Fruit fly (Drosophila melanogaster): ENCODE results near the gene Sodh1.

The Sodh1 gene

dm6 chr3R:7085983-7086376 lies 33.8 kb downstream of the Sodh1 start, which contains the start of gene Tailor:
Gene Tailor (minus strand): TSS chr3R:7086083.
- no peak for TF ChIP-seq brk (GFP tag; optimal IDR thresholded peaks at IDR 0.05)
- no peak for TF ChIP-seq Dif (GFP tag; optimal IDR thresholded peaks at IDR 0.05; ENCODE audit: partially characterized antibody)
- TF ChIP-seq HLH106 (tag; optimal IDR thresholded peaks at IDR 0.05) = no peak
- no peak for TF ChIP-seq N (GFP tag; optimal IDR thresholded peaks at IDR 0.05)
- no peak for TF ChIP-seq Dfd (GFP tag; optimal IDR thresholded peaks at IDR 0.05)
- no peak for TF ChIP-seq ey (GFP tag; optimal IDR thresholded peaks at IDR 0.05)
- no peak for TF ChIP-seq Sp1 (GFP tag; optimal IDR thresholded peaks at IDR 0.05)
- no peak for TF ChIP-seq h (GFP tag; optimal IDR thresholded peaks at IDR 0.05)
- TF ChIP-seq dsf (GFP tag; optimal IDR thresholded peaks at IDR 0.05; ENCODE audit: borderline replicate concordance) = no peak
- TF ChIP-seq dmrt93B (GFP tag; optimal IDR thresholded peaks at IDR 0.05) = no peak
- TF ChIP-seq usp (GFP tag; optimal IDR thresholded peaks at IDR 0.05) = no peak
- TF ChIP-seq tai (GFP tag; optimal IDR thresholded peaks at IDR 0.05) = no peak
- TF ChIP-seq pan (optimal IDR thresholded peaks at IDR 0.05) = no peak
- no peak for TF ChIP-seq Hr83 (GFP tag; optimal IDR thresholded peaks at IDR 0.05; ENCODE audit: poor library complexity, severe bottlenecking)
- no peak for TF ChIP-seq CG32264 (GFP tag; optimal IDR thresholded peaks at IDR 0.05)
- no peak for TF ChIP-seq GATAd (GFP tag; optimal IDR thresholded peaks at IDR 0.05)
- no peak for TF ChIP-seq jim (GFP tag; optimal IDR thresholded peaks at IDR 0.05)

dm6 chr3R:7086377-7087200 lies 34.5 kb downstream of the Sodh1 start, which contains the start of gene alphaTub84B:
Gene alphaTub84B (plus strand): TSS chr3R:7086599.
- TF ChIP-seq lola (GFP tag; optimal IDR thresholded peaks at IDR 0.05) = no peak
- TF ChIP-seq Dif (GFP tag; optimal IDR thresholded peaks at IDR 0.05; ENCODE audit: partially characterized antibody) = peak; percentile 87
- TF ChIP-seq GATAd (GFP tag; optimal IDR thresholded peaks at IDR 0.05) = no peak
- peak; percentile 9 to 27 for TF ChIP-seq dl (GFP tag; optimal IDR thresholded peaks at IDR 0.05; ENCODE audit: insufficient read depth in 1 of 2, partially characterized antibody in 2 of 2)
- peak; percentile 59 for TF ChIP-seq Myc (optimal IDR thresholded peaks at IDR 0.05)
- peak; percentile 86 for TF ChIP-seq Jra (GFP tag; optimal IDR thresholded peaks at IDR 0.05)
- no peak for TF ChIP-seq Mio (GFP tag; optimal IDR thresholded peaks at IDR 0.05)
- no peak for TF ChIP-seq pan (optimal IDR thresholded peaks at IDR 0.05)
- TF ChIP-seq Rel (GFP tag; optimal IDR thresholded peaks at IDR 0.05) = no peak
- TF ChIP-seq Rel (tag; optimal IDR thresholded peaks at IDR 0.05) = peak; percentile 88
- TF ChIP-seq CG9705 (GFP tag; optimal IDR thresholded peaks at IDR 0.05) = no peak
- peak; percentile 52 for TF ChIP-seq sv (GFP tag; optimal IDR thresholded peaks at IDR 0.05)
- TF ChIP-seq fru (GFP tag; optimal IDR thresholded peaks at IDR 0.05) = peak; percentile 70
- TF ChIP-seq sage (GFP tag; optimal IDR thresholded peaks at IDR 0.05) = peak; percentile 55
- TF ChIP-seq ey (GFP tag; optimal IDR thresholded peaks at IDR 0.05) = peak; percentile 29
- TF ChIP-seq Abd-B (GFP tag; optimal IDR thresholded peaks at IDR 0.05) = no peak
- no peak for TF ChIP-seq Vsx2 (GFP tag; optimal IDR thresholded peaks at IDR 0.05; ENCODE audit: partially characterized antibody)
- TF ChIP-seq foxo (GFP tag; optimal IDR thresholded peaks at IDR 0.05) = peak in 1 of 2 experiments; percentile 71
- no peak for TF ChIP-seq usp (GFP tag; optimal IDR thresholded peaks at IDR 0.05)
- peak; percentile 84 for TF ChIP-seq jim (GFP tag; optimal IDR thresholded peaks at IDR 0.05)
- TF ChIP-seq OdsH (GFP tag; optimal IDR thresholded peaks at IDR 0.05) = peak; percentile 66
- TF ChIP-seq CrebA (GFP tag; optimal IDR thresholded peaks at IDR 0.05; ENCODE audit: borderline replicate concordance) = no peak
- peak; percentile 74 for TF ChIP-seq rgr (GFP tag; optimal IDR thresholded peaks at IDR 0.05)
- peak; percentile 94 for TF ChIP-seq Hr83 (GFP tag; optimal IDR thresholded peaks at IDR 0.05; ENCODE audit: poor library complexity, severe bottlenecking)
- TF ChIP-seq h (GFP tag; optimal IDR thresholded peaks at IDR 0.05) = peak; percentile 86
- peak; percentile 21 for TF ChIP-seq brk (GFP tag; optimal IDR thresholded peaks at IDR 0.05)
- peak; percentile 42 for TF ChIP-seq woc (GFP tag; optimal IDR thresholded peaks at IDR 0.05)
- TF ChIP-seq Hr78 (GFP tag; optimal IDR thresholded peaks at IDR 0.05) = no peak
- TF ChIP-seq N (GFP tag; optimal IDR thresholded peaks at IDR 0.05) = no peak
- TF ChIP-seq dmrt93B (GFP tag; optimal IDR thresholded peaks at IDR 0.05) = no peak
- peak; percentile 78 for TF ChIP-seq br (GFP tag; optimal IDR thresholded peaks at IDR 0.05)
- no peak for TF ChIP-seq Dfd (GFP tag; optimal IDR thresholded peaks at IDR 0.05)
- TF ChIP-seq Sp1 (GFP tag; optimal IDR thresholded peaks at IDR 0.05) = peak; percentile 76
- TF ChIP-seq psq (GFP tag; optimal IDR thresholded peaks at IDR 0.05) = peak; percentile 48
- peak; percentile 91 for TF ChIP-seq Hnf4 (GFP tag; optimal IDR thresholded peaks at IDR 0.05)
- no peak for TF ChIP-seq dsf (GFP tag; optimal IDR thresholded peaks at IDR 0.05; ENCODE audit: borderline replicate concordance)
- no peak for TF ChIP-seq CG32264 (GFP tag; optimal IDR thresholded peaks at IDR 0.05)
- TF ChIP-seq tai (GFP tag; optimal IDR thresholded peaks at IDR 0.05) = no peak
- TF ChIP-seq HLH106 (tag; optimal IDR thresholded peaks at IDR 0.05) = peak; percentile 19
